Worm (Caenorhabditis elegans) whole organism, L1 larva: ENCODE measurements around the gene fipr-13.
"Not testable (repeated sequence)": the region's sequence is repeated elsewhere in the genome, so short reads cannot be mapped to it uniquely, and the experiment has no call there.

ENCODE experiments used
- C34B4.2 ChIP-seq: sonication (generic microtip); optimal IDR thresholded peaks from 2 replicates; lab custom pipeline; 2017; ENCODE audit warnings: mild to moderate bottlenecking, missing genetic modification characterization, missing compliant biosample characterization
- F16B12.6 ChIP-seq: fragments of 150-350 bp; optimal IDR thresholded peaks from 2 replicates; lab custom pipeline; 2014; ENCODE audit warnings: missing biosample characterization, missing genetic modification characterization
- aha-1 ChIP-seq: fragments of 150-350 bp; optimal IDR thresholded peaks from 2 replicates; lab custom pipeline; 2014; ENCODE audit warnings: missing biosample characterization, missing genetic modification characterization
- alr-1 ChIP-seq: fragments of 200-800 bp; sonication (Bioruptor generic); optimal IDR thresholded peaks from 2 replicates; lab custom pipeline; 2018; ENCODE audit warnings: borderline replicate concordance, mild to moderate bottlenecking, missing genetic modification characterization, missing compliant biosample characterization
- aly-2 ChIP-seq: fragments of 150-350 bp; optimal IDR thresholded peaks from 2 replicates; lab custom pipeline; 2014; ENCODE audit warnings: missing biosample characterization, missing genetic modification characterization
- blmp-1 ChIP-seq: fragments of 150-350 bp; optimal IDR thresholded peaks from 2 replicates; lab custom pipeline; 2014; ENCODE audit warnings: missing biosample characterization, missing genetic modification characterization
- ceh-82 ChIP-seq, 3 experiments: fragments of 150-350 bp in 1 of 3; sonication (generic microtip) in 2 of 3; optimal IDR thresholded peaks; 2 replicates each; lab custom pipeline; 2014 to 2017; ENCODE audit warnings: missing biosample characterization in 3 of 3, missing genetic modification characterization in 3 of 3
- ces-1 ChIP-seq: fragments of 150-350 bp; optimal IDR thresholded peaks from 2 replicates; lab custom pipeline; 2014; ENCODE audit warnings: missing biosample characterization, missing genetic modification reagents, missing genetic modification characterization
- dpl-1 ChIP-seq, 3 experiments: fragments of 150-350 bp in 2 of 3; sonication (generic microtip) in 1 of 3; optimal IDR thresholded peaks; 2 replicates each; lab custom pipeline; 2014 to 2017; ENCODE audit warnings: missing biosample characterization in 3 of 3, missing genetic modification characterization in 3 of 3, missing genetic modification reagents in 3 of 3
- efl-1 ChIP-seq, 4 experiments: fragments of 150-350 bp; optimal IDR thresholded peaks in 3 of 4; peaks in 1 of 4; 1 replicate in 1 of 4; 2 replicates in 3 of 4; lab custom pipeline; 2014; ENCODE audit warnings: missing biosample characterization in 2 of 4, missing genetic modification characterization in 2 of 4, missing genetic modification reagents in 2 of 4
- efl-3 ChIP-seq: fragments of 200-800 bp; sonication (Bioruptor generic); optimal IDR thresholded peaks from 2 replicates; lab custom pipeline; 2018; ENCODE audit warnings: mild to moderate bottlenecking, missing genetic modification characterization, missing compliant biosample characterization
- elt-2 ChIP-seq: sonication (generic microtip); optimal IDR thresholded peaks from 2 replicates; lab custom pipeline; 2016; ENCODE audit warnings: missing genetic modification characterization, mild to moderate bottlenecking, inconsistent platforms, missing compliant biosample characterization, missing genetic modification reagents
- elt-3 ChIP-seq, 6 experiments: fragments of 150-350 bp in 1 of 6; sonication (generic microtip); optimal IDR thresholded peaks; 2 replicates each; lab custom pipeline; 2017 to 2018; ENCODE audit warnings: missing biosample characterization in 6 of 6, missing genetic modification characterization in 6 of 6, inconsistent platforms in 1 of 6
- ets-5 ChIP-seq: fragments of 200-800 bp; sonication (Bioruptor generic); IDR thresholded peaks from 2 replicates; pipeline ENCODE4 v1.3.6; 2022; ENCODE audit warnings: missing genetic modification characterization, missing compliant biosample characterization
- fkh-4 ChIP-seq: sonication (generic microtip); optimal IDR thresholded peaks from 2 replicates; lab custom pipeline; 2016; ENCODE audit warnings: missing compliant biosample characterization, missing genetic modification characterization, borderline replicate concordance
- grh-1 ChIP-seq: fragments of 200-800 bp; sonication (Bioruptor generic); IDR thresholded peaks from 2 replicates; pipeline ENCODE4 v1.3.6; 2022; ENCODE audit warnings: missing genetic modification reagents, missing genetic modification characterization, missing compliant biosample characterization
- hlh-17 ChIP-seq: fragments of 200-800 bp; sonication (Bioruptor generic); optimal IDR thresholded peaks from 2 replicates; lab custom pipeline; 2018; ENCODE audit warnings: missing genetic modification characterization, mild to moderate bottlenecking, missing compliant biosample characterization, moderate library complexity, borderline replicate concordance
- isw-1 ChIP-seq: fragments of 200-800 bp; sonication (Bioruptor generic); IDR thresholded peaks from 2 replicates; pipeline ENCODE4 v1.3.6; 2022; ENCODE audit warnings: missing genetic modification characterization, missing compliant biosample characterization
- lin-13 ChIP-seq: fragments of 150-350 bp; optimal IDR thresholded peaks from 2 replicates; lab custom pipeline; 2014; ENCODE audit warnings: missing biosample characterization, missing genetic modification reagents, missing genetic modification characterization
- lin-14 ChIP-seq: fragments of 200-800 bp; sonication (Bioruptor generic); optimal IDR thresholded peaks from 2 replicates; lab custom pipeline; 2018; ENCODE audit warnings: mild to moderate bottlenecking, missing genetic modification characterization, moderate library complexity, missing compliant biosample characterization
- lir-3 ChIP-seq: sonication (generic microtip); optimal IDR thresholded peaks from 2 replicates; lab custom pipeline; 2016; ENCODE audit warnings: mild to moderate bottlenecking, missing genetic modification characterization, moderate library complexity, missing compliant biosample characterization; ENCODE audit not compliant: poor library complexity
- lsy-2 ChIP-seq, 2 experiments: fragments of 150-350 bp; optimal IDR thresholded peaks; 2 replicates each; lab custom pipeline; 2014; ENCODE audit warnings: missing biosample characterization in 2 of 2, missing genetic modification characterization in 2 of 2
- mdl-1 ChIP-seq, 2 experiments: fragments of 150-350 bp; optimal IDR thresholded peaks; 2 replicates each; lab custom pipeline; 2014 to 2017; ENCODE audit warnings: missing biosample characterization in 2 of 2, missing genetic modification characterization in 2 of 2, inconsistent platforms in 1 of 2
- mep-1 ChIP-seq: fragments of 150-350 bp; optimal IDR thresholded peaks from 2 replicates; lab custom pipeline; 2014; ENCODE audit warnings: missing biosample characterization, missing genetic modification characterization
- nhr-11 ChIP-seq: fragments of 150-350 bp; optimal IDR thresholded peaks from 2 replicates; lab custom pipeline; 2014; ENCODE audit warnings: missing biosample characterization, missing genetic modification characterization
- nhr-12 ChIP-seq: sonication (generic microtip); optimal IDR thresholded peaks from 2 replicates; lab custom pipeline; 2017; ENCODE audit warnings: missing biosample characterization, missing genetic modification characterization
- nhr-19 ChIP-seq: fragments of 200-800 bp; sonication (Bioruptor generic); conservative IDR thresholded peaks from 2 replicates; pipeline ENCODE4 v1.3.6; 2022; ENCODE audit warnings: missing genetic modification characterization, missing compliant biosample characterization
- nhr-20 ChIP-seq: sonication (generic microtip); optimal IDR thresholded peaks from 2 replicates; lab custom pipeline; 2016; ENCODE audit warnings: mild to moderate bottlenecking, missing genetic modification characterization, missing compliant biosample characterization
- nhr-71 ChIP-seq: sonication (generic microtip); optimal IDR thresholded peaks from 2 replicates; lab custom pipeline; 2016; ENCODE audit warnings: mild to moderate bottlenecking, missing genetic modification characterization, moderate library complexity, missing compliant biosample characterization
- nhr-76 ChIP-seq: sonication (generic microtip); optimal IDR thresholded peaks from 2 replicates; lab custom pipeline; 2017; ENCODE audit warnings: missing biosample characterization, missing genetic modification characterization
- pag-3 ChIP-seq: sonication (generic microtip); optimal IDR thresholded peaks from 2 replicates; lab custom pipeline; 2017; ENCODE audit warnings: missing genetic modification characterization, mild to moderate bottlenecking, missing compliant biosample characterization, antibody characterized with exemption, borderline replicate concordance; ENCODE audit not compliant: insufficient read depth
- rnt-1 ChIP-seq: sonication (generic microtip); optimal IDR thresholded peaks from 2 replicates; lab custom pipeline; 2016; ENCODE audit warnings: mild to moderate bottlenecking, missing genetic modification characterization, moderate library complexity, missing compliant biosample characterization
- skn-1 ChIP-seq: fragments of 150-350 bp; optimal IDR thresholded peaks from 2 replicates; lab custom pipeline; 2014; ENCODE audit warnings: missing biosample characterization, missing genetic modification characterization
- snu-23 ChIP-seq: sonication (generic microtip); optimal IDR thresholded peaks from 2 replicates; lab custom pipeline; 2016; ENCODE audit warnings: missing genetic modification characterization, missing compliant biosample characterization
- sox-4 ChIP-seq: sonication (generic microtip); optimal IDR thresholded peaks from 2 replicates; lab custom pipeline; 2016; ENCODE audit warnings: missing genetic modification characterization, missing compliant biosample characterization
- sptf-1 ChIP-seq: fragments of 150-350 bp; optimal IDR thresholded peaks from 2 replicates; lab custom pipeline; 2014; ENCODE audit warnings: missing biosample characterization, missing genetic modification characterization
- tlp-1 ChIP-seq: fragments of 150-350 bp; optimal IDR thresholded peaks from 2 replicates; lab custom pipeline; 2014; ENCODE audit warnings: missing biosample characterization, missing genetic modification characterization
- unc-62 ChIP-seq: fragments of 150-350 bp; optimal IDR thresholded peaks from 2 replicates; lab custom pipeline; 2014; ENCODE audit warnings: missing biosample characterization, missing genetic modification reagents, missing genetic modification characterization
- xbp-1 ChIP-seq: sonication (generic microtip); optimal IDR thresholded peaks from 2 replicates; lab custom pipeline; 2016; ENCODE audit warnings: missing genetic modification characterization, missing compliant biosample characterization
- zag-1 ChIP-seq: fragments of 150-350 bp; optimal IDR thresholded peaks from 2 replicates; lab custom pipeline; 2014; ENCODE audit warnings: missing biosample characterization, missing genetic modification characterization
- ztf-4 ChIP-seq: fragments of 150-350 bp; optimal IDR thresholded peaks from 2 replicates; lab custom pipeline; 2014; ENCODE audit warnings: missing biosample characterization, missing genetic modification characterization

Gene fipr-13

DNA sequence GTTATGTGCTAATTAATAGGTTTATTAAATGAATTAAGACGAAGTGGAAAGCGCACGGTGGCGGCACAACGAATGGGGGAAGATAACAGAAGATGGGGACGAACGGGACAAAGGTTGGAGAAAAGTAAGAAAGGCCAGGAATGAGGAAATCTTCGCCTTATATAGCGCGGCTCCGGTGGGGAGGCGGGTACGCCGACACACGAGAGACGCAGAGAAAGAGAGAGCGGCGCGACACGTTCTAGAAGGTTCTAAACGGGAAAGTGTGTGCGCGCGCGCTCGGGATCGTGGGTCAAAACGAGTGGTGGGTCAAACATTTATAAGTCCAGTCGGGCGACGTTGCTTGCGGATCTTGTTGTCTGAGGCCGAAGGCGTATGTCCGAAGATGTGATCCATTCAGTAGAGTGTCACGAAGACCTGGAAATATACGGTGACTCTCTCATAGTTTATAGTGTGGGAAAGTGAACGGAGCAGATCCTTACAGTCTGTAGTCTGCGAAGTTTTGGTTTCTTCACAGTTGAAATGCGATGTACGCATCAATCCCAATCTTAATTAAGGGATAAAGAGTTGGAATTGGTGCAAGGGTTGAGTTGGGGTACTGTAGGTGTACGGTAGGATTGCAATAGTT lies 15.0 kb upstream of the fipr-13 start:
- TF ChIP-seq isw-1 (GFP tag; lab: Robert Waterston, UW): peak; percentile 12; the same call in 1 of the 2 replicates
- TF ChIP-seq nhr-19 (GFP tag; lab: Robert Waterston, UW): peak; percentile 42
- peak; percentile 74 for TF ChIP-seq grh-1 (GFP tag; lab: Robert Waterston, UW)
- not testable (repeated sequence) for TF ChIP-seq efl-1 (optimal IDR thresholded peaks at IDR 0.05; lab: Kevin White, UChicago)
- TF ChIP-seq efl-1 (GFP tag; optimal IDR thresholded peaks at IDR 0.05 in 1 of 2; lab: Kevin White, UChicago): peak in 1 of 2 experiments; percentile 78

DNA sequence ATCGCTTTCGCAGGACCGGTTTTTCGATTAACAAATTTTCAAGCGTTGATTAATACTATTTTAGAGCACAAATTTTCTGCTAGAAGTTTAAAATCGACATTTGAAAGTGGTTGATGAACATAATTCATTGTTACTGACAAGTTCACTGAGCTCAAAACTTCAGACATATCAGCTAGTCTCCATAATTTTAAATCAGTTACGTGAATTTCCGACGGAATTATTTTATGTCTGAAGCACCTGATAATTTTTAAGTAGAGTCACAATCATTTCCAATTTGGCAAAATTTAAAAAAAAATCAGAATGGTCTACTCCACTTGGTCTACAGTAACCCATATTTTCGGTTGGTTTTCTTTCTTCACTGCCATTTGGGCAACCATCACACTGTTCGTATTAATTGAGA lies 12.5 kb upstream of the fipr-13 start, which contains the start of gene str-118:
str-118 (plus strand) TSS at position 301 of the 400 bp plus-strand sequence.
- no peak for TF ChIP-seq elt-3 (tag; optimal IDR thresholded peaks at IDR 0.05; lab: Kevin White, UChicago)
- no peak for TF ChIP-seq xbp-1 (tag; lab: Kevin White, UChicago)
- no peak for TF ChIP-seq mdl-1 (tag; optimal IDR thresholded peaks at IDR 0.05; lab: Kevin White, UChicago)
- TF ChIP-seq nhr-11 (tag; lab: Kevin White, UChicago): no peak
- no peak for TF ChIP-seq C34B4.2
- TF ChIP-seq lir-3 (tag; lab: Kevin White, UChicago): no peak
- no peak for TF ChIP-seq lin-14

DNA sequence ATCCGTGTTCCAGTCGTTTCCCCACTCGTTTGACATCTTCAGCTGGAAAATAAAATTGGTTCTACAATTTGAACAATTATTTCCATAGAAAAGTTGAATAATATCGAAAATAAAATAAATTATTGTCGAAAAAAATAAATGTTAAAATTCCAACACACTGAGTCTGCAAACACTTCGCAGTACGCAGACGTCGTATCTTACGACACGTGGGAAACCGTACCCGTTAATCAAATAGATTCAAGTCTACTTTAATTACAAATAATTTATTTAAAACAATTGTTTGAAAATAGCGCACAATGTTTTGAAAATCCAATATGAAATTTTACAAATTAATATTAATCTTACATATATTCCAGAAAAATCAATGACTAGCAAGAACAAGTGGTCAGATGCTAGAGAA lies 9.4 kb upstream of the fipr-13 start, which contains the start of gene yif-1:
yif-1 (minus strand) TSS at position 42 of the 400 bp plus-strand sequence.
- no peak for TF ChIP-seq efl-3 (GFP tag; lab: Kevin White, UChicago)
- no peak for TF ChIP-seq sox-4
- TF ChIP-seq snu-23: peak; percentile 24
- peak; percentile 82 for TF ChIP-seq F16B12.6 (tag; lab: Kevin White, UChicago)
- TF ChIP-seq nhr-71 (tag; lab: Kevin White, UChicago): peak; percentile 43
- TF ChIP-seq lin-14: peak; percentile 15
- no peak for TF ChIP-seq sptf-1 (tag; lab: Kevin White, UChicago)
- TF ChIP-seq unc-62: no peak
- TF ChIP-seq nhr-20 (tag; lab: Kevin White, UChicago): peak; percentile 15
- peak; percentile 58 to 93 for TF ChIP-seq lsy-2 (tag; optimal IDR thresholded peaks at IDR 0.05; lab: Kevin White, UChicago)
- peak; percentile 58 for TF ChIP-seq mep-1
- TF ChIP-seq alr-1 (tag; lab: Kevin White, UChicago): no peak
- peak; percentile 23 to 34 for TF ChIP-seq efl-1 (optimal IDR thresholded peaks at IDR 0.05; lab: Kevin White, UChicago)
- TF ChIP-seq efl-1 (GFP tag; optimal IDR thresholded peaks at IDR 0.05 in 1 of 2; lab: Kevin White, UChicago): peak; percentile 31 to 90
- TF ChIP-seq lin-13 (GFP tag; lab: Kevin White, UChicago): no peak
- TF ChIP-seq ceh-82 (tag; optimal IDR thresholded peaks at IDR 0.05; lab: Kevin White, UChicago): no peak
- TF ChIP-seq skn-1 (tag; lab: Kevin White, UChicago): peak; percentile 11
- TF ChIP-seq dpl-1 (GFP tag; optimal IDR thresholded peaks at IDR 0.05; lab: Kevin White, UChicago): peak in 2 of 3 experiments; percentile 30 to 54
- peak; percentile 19 for TF ChIP-seq blmp-1

DNA sequence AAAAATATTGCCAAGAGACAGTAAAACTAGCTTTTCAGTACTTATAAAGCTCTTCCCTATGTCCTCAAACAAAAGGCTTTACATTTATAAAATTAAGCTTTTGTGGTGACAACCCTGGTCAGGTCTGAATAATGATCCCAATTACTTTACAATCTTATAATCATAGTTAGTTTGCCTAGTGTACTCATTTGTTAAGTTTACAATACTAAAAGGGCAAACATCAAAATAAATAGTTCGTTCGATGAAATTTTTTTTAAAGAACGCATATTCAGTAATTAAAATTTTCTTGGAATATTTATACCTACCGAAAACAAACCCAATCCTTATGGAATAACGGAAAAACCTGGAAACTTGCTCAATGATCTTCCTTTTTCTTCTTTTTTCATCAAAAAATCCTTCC lies 5.6 kb upstream of the fipr-13 start:
- TF ChIP-seq tlp-1 (tag; lab: Kevin White, UChicago) (no peak), nhr-12 (no peak), zag-1 (tag; lab: Kevin White, UChicago) (no peak), aha-1 (tag; lab: Kevin White, UChicago) (no peak), nhr-76 (no peak), ets-5 (GFP tag; lab: Robert Waterston, UW) (no peak), F16B12.6 (tag; lab: Kevin White, UChicago) (no peak), nhr-19 (GFP tag; lab: Robert Waterston, UW) (no peak), ces-1 (GFP tag; lab: Kevin White, UChicago) (no peak), fkh-4 (tag; lab: Kevin White, UChicago) (no peak), aly-2 (tag; lab: Kevin White, UChicago) (no peak), pag-3 (tag; lab: Kevin White, UChicago) (no peak), dpl-1 (GFP tag; optimal IDR thresholded peaks at IDR 0.05; lab: Kevin White, UChicago) (no peak), rnt-1 (tag; lab: Kevin White, UChicago) (no peak), ztf-4 (tag; lab: Kevin White, UChicago) (no peak), elt-2 (no peak), hlh-17 (GFP tag; lab: Kevin White, UChicago) (no peak), C34B4.2 (no peak)
- TF ChIP-seq, all 84 proteins: peak for 0
